Fruit fly (Drosophila melanogaster) whole organism: ENCODE data around the gene hng3.

Experiments used
- Dll ChIP-seq: fragments of >200 bp; optimal IDR thresholded peaks from 2 replicates; lab custom pipeline; 2017
- psq ChIP-seq: fragments of >200 bp; optimal IDR thresholded peaks from 2 replicates; lab custom pipeline; 2017
- usp ChIP-seq: fragments of >200 bp; optimal IDR thresholded peaks from 2 replicates; lab custom pipeline; 2017; ENCODE audit warnings: missing biosample characterization, missing genetic modification characterization, mixed read lengths

- TF ChIP-seq psq (no peak), Dll (lab: Kevin White, UChicago) (peak; percentile 61), usp (GFP tag; lab: Kevin White, UChicago) (no peak)
These were observed 13.9 kb upstream of the hng3 start for dm6 chr3L:769107-769678.
